Worm (Caenorhabditis elegans) whole organism, mixed stage, embryonic: ENCODE results near the gene gar-1.

Experiments
- M03D4.4 ChIP-seq: sonication (generic microtip); optimal IDR thresholded peaks from 2 replicates; lab custom pipeline; 2017; ENCODE audit warnings: mild to moderate bottlenecking, missing genetic modification characterization, missing compliant biosample characterization
- bed-3 ChIP-seq: fragments of 200-800 bp; sonication (Bioruptor generic); optimal IDR thresholded peaks from 3 replicates; lab custom pipeline; 2018; ENCODE audit warnings: mild to moderate bottlenecking, missing genetic modification characterization, moderate library complexity, missing compliant biosample characterization
- blmp-1 ChIP-seq: fragments of 150-350 bp; optimal IDR thresholded peaks from 2 replicates; lab custom pipeline; 2014; ENCODE audit warnings: missing biosample characterization, missing genetic modification characterization
- ceh-39 ChIP-seq: fragments of 150-350 bp; optimal IDR thresholded peaks from 2 replicates; lab custom pipeline; 2014; ENCODE audit warnings: missing biosample characterization, missing genetic modification characterization
- ceh-43 ChIP-seq: fragments of 200-800 bp; sonication (Bioruptor generic); optimal IDR thresholded peaks from 2 replicates; lab custom pipeline; 2018; ENCODE audit warnings: mild to moderate bottlenecking, missing genetic modification characterization, moderate library complexity, missing compliant biosample characterization
- ceh-83 ChIP-seq: fragments of 200-800 bp; sonication (Bioruptor generic); optimal IDR thresholded peaks from 2 replicates; lab custom pipeline; 2018; ENCODE audit warnings: mild to moderate bottlenecking, missing genetic modification characterization, missing compliant biosample characterization
- ces-1 ChIP-seq: fragments of 150-350 bp; optimal IDR thresholded peaks from 2 replicates; lab custom pipeline; 2014; ENCODE audit warnings: missing biosample characterization, missing genetic modification reagents, missing genetic modification characterization
- cnd-1 ChIP-seq: fragments of 200-800 bp; sonication (Bioruptor generic); optimal IDR thresholded peaks from 2 replicates; lab custom pipeline; 2018; ENCODE audit warnings: mild to moderate bottlenecking, missing genetic modification characterization, missing compliant biosample characterization
- drap-1 ChIP-seq: fragments of 200-800 bp; sonication (Bioruptor generic); optimal IDR thresholded peaks from 3 replicates; lab custom pipeline; 2018; ENCODE audit warnings: mild to moderate bottlenecking, missing genetic modification characterization, missing compliant biosample characterization
- elt-1 ChIP-seq: sonication (generic microtip); optimal IDR thresholded peaks from 2 replicates; lab custom pipeline; 2017; ENCODE audit warnings: missing genetic modification characterization, mild to moderate bottlenecking, missing compliant biosample characterization, antibody characterized with exemption, moderate library complexity, borderline replicate concordance; ENCODE audit not compliant: insufficient read depth
- elt-3 ChIP-seq: fragments of 150-350 bp; optimal IDR thresholded peaks from 2 replicates; lab custom pipeline; 2014; ENCODE audit warnings: missing biosample characterization, missing genetic modification characterization
- flh-1 ChIP-seq: fragments of 200-800 bp; sonication (Bioruptor generic); optimal IDR thresholded peaks from 2 replicates; lab custom pipeline; 2018; ENCODE audit warnings: mild to moderate bottlenecking, missing genetic modification characterization, moderate library complexity, missing compliant biosample characterization
- ham-2 ChIP-seq: fragments of 200-800 bp; sonication (Bioruptor generic); optimal IDR thresholded peaks from 2 replicates; lab custom pipeline; 2018; ENCODE audit warnings: mild to moderate bottlenecking, missing genetic modification characterization, missing compliant biosample characterization
- hlh-1 ChIP-seq: fragments of 150-350 bp; optimal IDR thresholded peaks from 2 replicates; lab custom pipeline; 2014; ENCODE audit warnings: missing biosample characterization, missing genetic modification reagents, missing genetic modification characterization
- lin-13 ChIP-seq: fragments of 150-350 bp; optimal IDR thresholded peaks from 2 replicates; lab custom pipeline; 2014; ENCODE audit warnings: missing biosample characterization, missing genetic modification characterization
- lin-32 ChIP-seq: fragments of 200-800 bp; sonication (Bioruptor generic); optimal IDR thresholded peaks from 2 replicates; lab custom pipeline; 2018; ENCODE audit warnings: mild to moderate bottlenecking, missing genetic modification characterization, missing compliant biosample characterization
- lsy-2 ChIP-seq: fragments of 150-350 bp; optimal IDR thresholded peaks from 2 replicates; lab custom pipeline; 2014; ENCODE audit warnings: missing biosample characterization, missing genetic modification characterization
- mab-5 ChIP-seq: fragments of 150-350 bp; optimal IDR thresholded peaks from 2 replicates; lab custom pipeline; 2014; ENCODE audit warnings: missing biosample characterization, missing genetic modification characterization
- mep-1 ChIP-seq: fragments of 150-350 bp; optimal IDR thresholded peaks from 2 replicates; lab custom pipeline; 2017; ENCODE audit warnings: missing biosample characterization, missing genetic modification reagents, missing genetic modification characterization, inconsistent platforms
- mls-2 ChIP-seq: sonication (generic microtip); optimal IDR thresholded peaks from 2 replicates; lab custom pipeline; 2016; ENCODE audit warnings: mild to moderate bottlenecking, missing genetic modification characterization, moderate library complexity, missing compliant biosample characterization
- nhr-12 ChIP-seq: fragments of 150-350 bp; optimal IDR thresholded peaks from 2 replicates; lab custom pipeline; 2014; ENCODE audit warnings: missing biosample characterization, missing genetic modification characterization
- nhr-2 ChIP-seq: fragments of 150-350 bp; optimal IDR thresholded peaks from 2 replicates; lab custom pipeline; 2014; ENCODE audit warnings: missing biosample characterization, missing genetic modification characterization
- nhr-237 ChIP-seq: fragments of 150-350 bp; optimal IDR thresholded peaks from 2 replicates; lab custom pipeline; 2014; ENCODE audit warnings: missing biosample characterization, missing genetic modification characterization
- nhr-28 ChIP-seq: fragments of 150-350 bp; optimal IDR thresholded peaks from 2 replicates; lab custom pipeline; 2014; ENCODE audit warnings: missing biosample characterization, missing genetic modification characterization
- nhr-76 ChIP-seq: sonication (generic microtip); optimal IDR thresholded peaks from 2 replicates; lab custom pipeline; 2017; ENCODE audit warnings: missing biosample characterization, missing genetic modification characterization
- snpc-4 ChIP-seq: fragments of 150-350 bp; optimal IDR thresholded peaks from 2 replicates; lab custom pipeline; 2014; ENCODE audit warnings: missing biosample characterization, missing genetic modification characterization
- sptf-1 ChIP-seq: sonication (generic microtip); optimal IDR thresholded peaks from 2 replicates; lab custom pipeline; 2017; ENCODE audit warnings: mild to moderate bottlenecking, missing genetic modification characterization, moderate library complexity, missing compliant biosample characterization
- tbx-8 ChIP-seq: fragments of 200-800 bp; sonication (Bioruptor generic); optimal IDR thresholded peaks from 2 replicates; lab custom pipeline; 2018; ENCODE audit warnings: mild to moderate bottlenecking, missing genetic modification characterization, moderate library complexity, missing compliant biosample characterization
- unc-120 ChIP-seq: sonication (generic microtip); optimal IDR thresholded peaks from 2 replicates; lab custom pipeline; 2017; ENCODE audit warnings: missing genetic modification characterization, missing compliant biosample characterization; ENCODE audit not compliant: poor library complexity, severe bottlenecking
- unc-39 ChIP-seq: fragments of 150-350 bp; optimal IDR thresholded peaks from 2 replicates; lab custom pipeline; 2014; ENCODE audit warnings: missing biosample characterization, missing genetic modification characterization
- unc-62 ChIP-seq: fragments of 150-350 bp; optimal IDR thresholded peaks from 2 replicates; lab custom pipeline; 2014; ENCODE audit warnings: missing biosample characterization, missing genetic modification reagents, missing genetic modification characterization
- zip-8 ChIP-seq: fragments of 150-350 bp; optimal IDR thresholded peaks from 2 replicates; lab custom pipeline; 2014; ENCODE audit warnings: missing biosample characterization, missing genetic modification characterization
- ztf-11 ChIP-seq: fragments of 150-350 bp; optimal IDR thresholded peaks from 2 replicates; lab custom pipeline; 2014; ENCODE audit warnings: missing biosample characterization, missing genetic modification characterization

Gene gar-1

ce11 chrX:6484780-6485179, at the start of gene gar-1:
TSS of gene gar-1 (minus strand) at chrX:6484880.
- no peak for TF ChIP-seq flh-1 (GFP tag; lab: Kevin White, UChicago)
- TF ChIP-seq lin-13 (tag; lab: Kevin White, UChicago), result no peak
- no peak for TF ChIP-seq ceh-39 (tag; lab: Kevin White, UChicago)
- TF ChIP-seq mep-1 (tag; lab: Kevin White, UChicago), result no peak
- TF ChIP-seq nhr-237 (tag; lab: Kevin White, UChicago), result no peak
- no peak for TF ChIP-seq unc-39 (tag; lab: Kevin White, UChicago)
- TF ChIP-seq mls-2, result no peak
- no peak for TF ChIP-seq ces-1 (GFP tag; lab: Kevin White, UChicago)
- no peak for TF ChIP-seq ceh-83 (GFP tag; lab: Kevin White, UChicago)
- TF ChIP-seq ceh-43, result no peak
- TF ChIP-seq mab-5 (tag; lab: Kevin White, UChicago), result no peak
- no peak for TF ChIP-seq lin-32 (GFP tag; lab: Kevin White, UChicago)
- no peak for TF ChIP-seq ham-2 (GFP tag; lab: Kevin White, UChicago)
- no peak for TF ChIP-seq hlh-1
- TF ChIP-seq ztf-11 (tag; lab: Kevin White, UChicago), result no peak
- TF ChIP-seq zip-8 (tag; lab: Kevin White, UChicago), result no peak

ce11 chrX:6533038-6533437, 48.4 kb upstream of the gar-1 start:
- TF ChIP-seq bed-3 (no peak), nhr-12 (tag; lab: Kevin White, UChicago) (no peak), lin-13 (tag; lab: Kevin White, UChicago) (no peak), hlh-1 (no peak), mls-2 (no peak), lsy-2 (tag; lab: Kevin White, UChicago) (no peak), ham-2 (GFP tag; lab: Kevin White, UChicago) (no peak), elt-1 (tag; lab: Kevin White, UChicago) (no peak), snpc-4 (tag; lab: Kevin White, UChicago) (no peak), nhr-28 (tag; lab: Kevin White, UChicago) (no peak), nhr-2 (tag; lab: Kevin White, UChicago) (no peak), ceh-83 (GFP tag; lab: Kevin White, UChicago) (no peak), nhr-76 (tag; lab: Kevin White, UChicago) (no peak), cnd-1 (tag; lab: Kevin White, UChicago) (no peak), ztf-11 (tag; lab: Kevin White, UChicago) (no peak), blmp-1 (tag; lab: Kevin White, UChicago) (no peak), sptf-1 (no peak)

- TF ChIP-seq unc-39 (tag; lab: Kevin White, UChicago), result no peak
- no peak for TF ChIP-seq mep-1 (tag; lab: Kevin White, UChicago)
- no peak for TF ChIP-seq lsy-2 (tag; lab: Kevin White, UChicago)
- no peak for TF ChIP-seq lin-32 (GFP tag; lab: Kevin White, UChicago)
- TF ChIP-seq sptf-1, result no peak
- TF ChIP-seq unc-62 (GFP tag; lab: Kevin White, UChicago), result no peak
- TF ChIP-seq ceh-83 (GFP tag; lab: Kevin White, UChicago), result no peak
- no peak for TF ChIP-seq tbx-8 (GFP tag; lab: Kevin White, UChicago)
- TF ChIP-seq M03D4.4 (tag; lab: Kevin White, UChicago), result no peak
- TF ChIP-seq snpc-4 (tag; lab: Kevin White, UChicago), result no peak
- no peak for TF ChIP-seq mls-2
- no peak for TF ChIP-seq drap-1 (GFP tag; lab: Kevin White, UChicago)
- TF ChIP-seq blmp-1 (tag; lab: Kevin White, UChicago), result no peak
- no peak for TF ChIP-seq elt-3 (tag; lab: Kevin White, UChicago)
- no peak for TF ChIP-seq unc-120
- TF ChIP-seq nhr-237 (tag; lab: Kevin White, UChicago), result no peak
- TF ChIP-seq elt-1 (tag; lab: Kevin White, UChicago), result no peak
- no peak for TF ChIP-seq ceh-43
- TF ChIP-seq mab-5 (tag; lab: Kevin White, UChicago), result no peak
- no peak for TF ChIP-seq nhr-76 (tag; lab: Kevin White, UChicago)
These were observed 47.2 kb upstream of the gar-1 start for ce11 chrX:6531896-6532295.

- no peak for TF ChIP-seq ham-2 (GFP tag; lab: Kevin White, UChicago)
- TF ChIP-seq hlh-1, result no peak
- no peak for TF ChIP-seq lsy-2 (tag; lab: Kevin White, UChicago)
- TF ChIP-seq ztf-11 (tag; lab: Kevin White, UChicago), result no peak
- TF ChIP-seq ceh-83 (GFP tag; lab: Kevin White, UChicago), result no peak
- TF ChIP-seq flh-1 (GFP tag; lab: Kevin White, UChicago), result no peak
- no peak for TF ChIP-seq ceh-43
- TF ChIP-seq drap-1 (GFP tag; lab: Kevin White, UChicago), result no peak
- no peak for TF ChIP-seq M03D4.4 (tag; lab: Kevin White, UChicago)
- TF ChIP-seq nhr-2 (tag; lab: Kevin White, UChicago), result no peak
- TF ChIP-seq cnd-1 (tag; lab: Kevin White, UChicago), result no peak
- TF ChIP-seq mls-2, result no peak
- no peak for TF ChIP-seq tbx-8 (GFP tag; lab: Kevin White, UChicago)
- no peak for TF ChIP-seq nhr-76 (tag; lab: Kevin White, UChicago)
- TF ChIP-seq unc-120, result no peak
These were observed 45.9 kb upstream of the gar-1 start for ce11 chrX:6530591-6530990.
